Worm (Caenorhabditis elegans) whole organism, young adult: ENCODE measurements around the gene F56C9.6.
A peak's percentile ranks its signal among the peaks of the same experiment; 100 is the strongest.

Experiments
- B0336.3 ChIP-seq: fragments of 200-800 bp; sonication (Bioruptor generic); IDR thresholded peaks from 2 replicates; pipeline ENCODE4 v1.3.6; 2022; ENCODE audit warnings: missing genetic modification characterization, missing compliant biosample characterization
- F10E7.11 ChIP-seq: sonication (generic microtip); optimal IDR thresholded peaks from 2 replicates; lab custom pipeline; 2017; ENCODE audit warnings: mild to moderate bottlenecking, missing genetic modification characterization, moderate library complexity, missing compliant biosample characterization
- F22D6.2 ChIP-seq: sonication (generic microtip); optimal IDR thresholded peaks from 2 replicates; lab custom pipeline; 2016; ENCODE audit warnings: mild to moderate bottlenecking, missing genetic modification characterization, missing compliant biosample characterization
- F23B12.7 ChIP-seq: sonication (generic microtip); optimal IDR thresholded peaks from 2 replicates; lab custom pipeline; 2017; ENCODE audit warnings: missing genetic modification characterization, mild to moderate bottlenecking, missing compliant biosample characterization, antibody characterized with exemption, moderate library complexity; ENCODE audit not compliant: insufficient read depth
- F33H1.4 ChIP-seq: fragments of 200-800 bp; sonication (Bioruptor generic); IDR thresholded peaks from 2 replicates; pipeline ENCODE4 v1.3.6; 2022; ENCODE audit warnings: missing genetic modification reagents, missing genetic modification characterization, missing compliant biosample characterization
- F52B5.7 ChIP-seq: sonication (generic microtip); optimal IDR thresholded peaks from 2 replicates; lab custom pipeline; 2016; ENCODE audit warnings: mild to moderate bottlenecking, missing genetic modification characterization, missing compliant biosample characterization
- F55B11.4 ChIP-seq: sonication (generic microtip); optimal IDR thresholded peaks from 2 replicates; lab custom pipeline; 2016; ENCODE audit warnings: missing compliant biosample characterization, missing genetic modification characterization, borderline replicate concordance; ENCODE audit not compliant: insufficient read depth
- F57A8.1 ChIP-seq: fragments of 200-800 bp; sonication (Bioruptor generic); optimal IDR thresholded peaks from 2 replicates; lab custom pipeline; 2018; ENCODE audit warnings: mild to moderate bottlenecking, missing genetic modification characterization, moderate library complexity, missing compliant biosample characterization
- F57C9.4 ChIP-seq: sonication (generic microtip); optimal IDR thresholded peaks from 2 replicates; lab custom pipeline; 2017; ENCODE audit warnings: mild to moderate bottlenecking, missing genetic modification characterization, missing compliant biosample characterization
- T07F8.4 ChIP-seq: sonication (generic microtip); optimal IDR thresholded peaks from 2 replicates; lab custom pipeline; 2016; ENCODE audit warnings: mild to moderate bottlenecking, missing genetic modification characterization, moderate library complexity, missing compliant biosample characterization
- Y53G8AR.9 ChIP-seq: fragments of 200-800 bp; sonication (Bioruptor generic); conservative IDR thresholded peaks from 2 replicates; pipeline ENCODE4 v1.3.6; 2022; ENCODE audit warnings: missing genetic modification reagents, missing genetic modification characterization, missing compliant biosample characterization
- ZK185.1 ChIP-seq: sonication (generic microtip); optimal IDR thresholded peaks from 2 replicates; lab custom pipeline; 2016; ENCODE audit warnings: mild to moderate bottlenecking, missing genetic modification characterization, missing compliant biosample characterization; ENCODE audit not compliant: poor library complexity, severe bottlenecking
- akir-1 ChIP-seq: fragments of 200-800 bp; sonication (Bioruptor generic); optimal IDR thresholded peaks from 2 replicates; lab custom pipeline; 2018; ENCODE audit warnings: mild to moderate bottlenecking, missing genetic modification characterization, moderate library complexity, missing compliant biosample characterization
- ama-1 ChIP-seq, 3 experiments: fragments of 150-350 bp in 1 of 3; sonication (generic microtip) in 2 of 3; optimal IDR thresholded peaks; 2 replicates each; lab custom pipeline; 2014 to 2018; ENCODE audit warnings: missing biosample characterization in 2 of 3, missing genetic modification characterization in 2 of 3, missing genetic modification reagents in 2 of 3
- aptf-2 ChIP-seq: fragments of 200-800 bp; sonication (Bioruptor generic); conservative IDR thresholded peaks from 2 replicates; pipeline ENCODE4 v1.3.6; 2022; ENCODE audit warnings: missing genetic modification reagents, missing genetic modification characterization, missing compliant biosample characterization
- atf-7 ChIP-seq: sonication (generic microtip); optimal IDR thresholded peaks from 2 replicates; lab custom pipeline; 2017; ENCODE audit warnings: mild to moderate bottlenecking, missing genetic modification characterization, missing compliant biosample characterization
- athp-1 ChIP-seq: sonication (generic microtip); optimal IDR thresholded peaks from 2 replicates; lab custom pipeline; 2017; ENCODE audit warnings: mild to moderate bottlenecking, missing genetic modification characterization, missing compliant biosample characterization
- attf-3 ChIP-seq: fragments of 200-800 bp; sonication (Bioruptor generic); conservative IDR thresholded peaks from 2 replicates; pipeline ENCODE4 v1.3.6; 2022; ENCODE audit warnings: missing genetic modification reagents, missing genetic modification characterization, missing compliant biosample characterization
- bed-1 ChIP-seq: fragments of 200-800 bp; sonication (Bioruptor generic); IDR thresholded peaks from 2 replicates; pipeline ENCODE4 v1.3.6; 2022; ENCODE audit warnings: missing genetic modification reagents, missing genetic modification characterization, missing compliant biosample characterization
- bed-2 ChIP-seq: fragments of 200-800 bp; sonication (Bioruptor generic); IDR thresholded peaks from 2 replicates; pipeline ENCODE4 v1.3.6; 2022; ENCODE audit warnings: missing genetic modification reagents, missing genetic modification characterization, missing compliant biosample characterization
- ceh-100 ChIP-seq: fragments of 200-800 bp; sonication (Bioruptor generic); IDR thresholded peaks from 2 replicates; pipeline ENCODE4 v1.3.6; 2022; ENCODE audit warnings: missing genetic modification reagents, missing genetic modification characterization, missing compliant biosample characterization
- ceh-27 ChIP-seq: fragments of 200-800 bp; sonication (Bioruptor generic); optimal IDR thresholded peaks from 2 replicates; lab custom pipeline; 2018; ENCODE audit warnings: mild to moderate bottlenecking, missing genetic modification characterization, moderate library complexity, missing compliant biosample characterization
- ceh-91 ChIP-seq: fragments of 200-800 bp; sonication (Bioruptor generic); IDR thresholded peaks from 2 replicates; pipeline ENCODE4 v1.3.6; 2022; ENCODE audit warnings: missing genetic modification reagents, missing genetic modification characterization, missing compliant biosample characterization
- dpl-1 ChIP-seq: fragments of 150-350 bp; optimal IDR thresholded peaks from 2 replicates; lab custom pipeline; 2014; ENCODE audit warnings: missing biosample characterization, missing genetic modification reagents, missing genetic modification characterization
- ekl-4 ChIP-seq: fragments of 200-800 bp; sonication (Bioruptor generic); IDR thresholded peaks from 2 replicates; pipeline ENCODE4 v1.3.6; 2022; ENCODE audit warnings: missing genetic modification reagents, missing genetic modification characterization, missing compliant biosample characterization
- him-1 ChIP-seq: sonication (generic microtip); optimal IDR thresholded peaks from 2 replicates; lab custom pipeline; 2016; ENCODE audit warnings: missing genotype, missing genetic modification reagents, missing genetic modification characterization, missing compliant biosample characterization
- lin-26 ChIP-seq: fragments of 200-800 bp; sonication (Bioruptor generic); IDR thresholded peaks from 2 replicates; pipeline ENCODE4 v1.3.6; 2022; ENCODE audit warnings: missing genetic modification reagents, missing genetic modification characterization, missing compliant biosample characterization
- lin-40 ChIP-seq: sonication (generic microtip); optimal IDR thresholded peaks from 2 replicates; lab custom pipeline; 2016; ENCODE audit warnings: missing genetic modification characterization, mild to moderate bottlenecking, missing compliant biosample characterization, missing genotype, missing genetic modification reagents
- lir-1 ChIP-seq: fragments of 200-800 bp; sonication (Bioruptor generic); conservative IDR thresholded peaks from 2 replicates; pipeline ENCODE4 v1.3.6; 2022; ENCODE audit warnings: missing genetic modification reagents, missing genetic modification characterization, missing compliant biosample characterization
- lsl-1 ChIP-seq: fragments of 200-800 bp; sonication (Bioruptor generic); optimal IDR thresholded peaks from 2 replicates; lab custom pipeline; 2018; ENCODE audit warnings: mild to moderate bottlenecking, missing genetic modification characterization, moderate library complexity, missing compliant biosample characterization
- madf-8 ChIP-seq: fragments of 200-800 bp; sonication (Bioruptor generic); conservative IDR thresholded peaks from 2 replicates; pipeline ENCODE4 v1.3.6; 2022; ENCODE audit warnings: missing genetic modification reagents, missing genetic modification characterization, missing compliant biosample characterization
- mcd-1 ChIP-seq: fragments of 200-800 bp; sonication (Bioruptor generic); IDR thresholded peaks from 2 replicates; pipeline ENCODE4 v1.3.6; 2022; ENCODE audit warnings: missing genetic modification reagents, missing genetic modification characterization, missing compliant biosample characterization
- nfya-2 ChIP-seq: fragments of 200-800 bp; sonication (Bioruptor generic); IDR thresholded peaks from 2 replicates; pipeline ENCODE4 v1.3.6; 2022; ENCODE audit warnings: missing genetic modification reagents, missing genetic modification characterization, missing compliant biosample characterization
- nhr-120 ChIP-seq: fragments of 200-800 bp; sonication (Bioruptor generic); IDR thresholded peaks from 2 replicates; pipeline ENCODE4 v1.3.6; 2022; ENCODE audit warnings: missing genetic modification characterization, missing compliant biosample characterization
- nhr-80 ChIP-seq: sonication (generic microtip); optimal IDR thresholded peaks from 2 replicates; lab custom pipeline; 2016; ENCODE audit warnings: missing genetic modification characterization, missing compliant biosample characterization
- nhr-90 ChIP-seq: sonication (generic microtip); optimal IDR thresholded peaks from 2 replicates; lab custom pipeline; 2016; ENCODE audit warnings: missing genotype, mild to moderate bottlenecking, missing genetic modification characterization, missing compliant biosample characterization
- pbrm-1 ChIP-seq: fragments of 200-800 bp; sonication (Bioruptor generic); IDR thresholded peaks from 2 replicates; pipeline ENCODE4 v1.3.6; 2022; ENCODE audit warnings: missing genetic modification reagents, missing genetic modification characterization, missing compliant biosample characterization
- rcor-1 ChIP-seq: fragments of 200-800 bp; sonication (Bioruptor generic); IDR thresholded peaks from 2 replicates; pipeline ENCODE4 v1.3.6; 2022; ENCODE audit warnings: missing genetic modification reagents, missing genetic modification characterization, missing compliant biosample characterization
- rpc-1 ChIP-seq, 2 experiments: fragments of 150-350 bp in 1 of 2; sonication (generic microtip) in 1 of 2; optimal IDR thresholded peaks; 2 replicates each; lab custom pipeline; 2014 to 2018; ENCODE audit warnings: missing biosample characterization in 1 of 2, missing genetic modification characterization in 1 of 2, missing genetic modification reagents in 1 of 2, missing genotype in 1 of 2
- sea-2 ChIP-seq: fragments of 200-800 bp; sonication (Bioruptor generic); IDR thresholded peaks from 2 replicates; pipeline ENCODE4 v1.3.6; 2022; ENCODE audit warnings: missing genetic modification characterization, missing compliant biosample characterization
- snpc-4 ChIP-seq, 5 experiments: fragments of 150-350 bp in 1 of 5; sonication (generic microtip) in 4 of 5; optimal IDR thresholded peaks; 2 replicates each; lab custom pipeline; 2014 to 2018; ENCODE audit warnings: missing genetic modification characterization in 5 of 5, missing biosample characterization in 3 of 5, antibody characterized with exemption in 2 of 5, mild to moderate bottlenecking in 2 of 5, missing compliant biosample characterization in 2 of 5, missing genotype in 2 of 5, moderate library complexity in 2 of 5, missing genetic modification reagents in 1 of 5
- somi-1 ChIP-seq: fragments of 200-800 bp; sonication (Bioruptor generic); optimal IDR thresholded peaks from 2 replicates; lab custom pipeline; 2018; ENCODE audit warnings: mild to moderate bottlenecking, missing genetic modification characterization, missing compliant biosample characterization
- sptf-2 ChIP-seq: fragments of 200-800 bp; sonication (Bioruptor generic); optimal IDR thresholded peaks from 2 replicates; lab custom pipeline; 2018; ENCODE audit warnings: mild to moderate bottlenecking, missing genetic modification characterization, missing compliant biosample characterization
- zfh-2 ChIP-seq: fragments of 200-800 bp; sonication (Bioruptor generic); conservative IDR thresholded peaks from 2 replicates; pipeline ENCODE4 v1.3.6; 2022; ENCODE audit warnings: missing genetic modification reagents, missing genetic modification characterization, missing compliant biosample characterization
- ztf-18 ChIP-seq: sonication (generic microtip); optimal IDR thresholded peaks from 2 replicates; lab custom pipeline; 2016; ENCODE audit warnings: missing genotype, mild to moderate bottlenecking, missing genetic modification characterization, missing compliant biosample characterization
- ztf-25 ChIP-seq: fragments of 200-800 bp; sonication (Bioruptor generic); IDR thresholded peaks from 2 replicates; pipeline ENCODE4 v1.3.6; 2022; ENCODE audit warnings: missing genetic modification reagents, missing genetic modification characterization, missing compliant biosample characterization
- ztf-3 ChIP-seq: fragments of 200-800 bp; sonication (Bioruptor generic); optimal IDR thresholded peaks from 2 replicates; lab custom pipeline; 2018; ENCODE audit warnings: mild to moderate bottlenecking, missing genetic modification characterization, missing compliant biosample characterization

The F56C9.6 gene

DNA sequence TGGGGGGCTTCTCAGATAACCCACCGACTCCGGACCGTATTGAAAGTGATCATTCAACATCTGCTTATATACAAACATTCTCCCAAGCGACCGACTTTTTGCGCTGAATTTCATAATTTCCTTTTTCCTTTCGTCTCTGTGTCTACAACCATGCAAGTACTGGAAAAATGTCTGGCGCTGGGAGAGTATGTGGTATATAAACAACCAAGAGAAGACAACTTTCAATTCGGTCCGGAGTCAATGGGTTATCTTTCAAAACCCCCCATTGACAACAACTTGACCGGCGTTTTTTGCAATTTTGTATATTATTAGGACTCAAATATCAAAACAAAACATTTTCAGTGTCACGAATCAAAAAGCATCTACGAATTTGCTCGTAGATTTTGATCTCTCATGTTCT is 32.1 kb downstream of the F56C9.6 start (continued):
- TF ChIP-seq ama-1 (optimal IDR thresholded peaks at IDR 0.05; lab: Kevin White, UChicago) (no peak), ama-1 (GFP tag; optimal IDR thresholded peaks at IDR 0.05; lab: Kevin White, UChicago) (no peak), lsl-1 (GFP tag; lab: Kevin White, UChicago) (no peak), B0336.3 (GFP tag; lab: Robert Waterston, UW) (peak; percentile 88), bed-1 (no peak), F57C9.4 (tag; lab: Kevin White, UChicago) (no peak), nhr-90 (tag; lab: Kevin White, UChicago) (peak; percentile 49), F10E7.11 (tag; lab: Kevin White, UChicago) (no peak), pbrm-1 (GFP tag; lab: Robert Waterston, UW) (peak; percentile 58; the same call in 1 of the 2 replicates), F23B12.7 (tag; lab: Kevin White, UChicago) (peak; percentile 41), lir-1 (GFP tag; lab: Robert Waterston, UW) (no peak), aptf-2 (GFP tag; lab: Robert Waterston, UW) (no peak), attf-3 (GFP tag; lab: Robert Waterston, UW) (peak; percentile 46; the same call in 1 of the 2 replicates), him-1 (no peak), lin-26 (GFP tag; lab: Robert Waterston, UW) (peak; percentile 70; the same call in 1 of the 2 replicates), athp-1 (tag; lab: Kevin White, UChicago) (peak; percentile 5), sea-2 (GFP tag; lab: Robert Waterston, UW) (no peak), nhr-80 (tag; lab: Kevin White, UChicago) (peak; percentile 52), ztf-3 (GFP tag; lab: Kevin White, UChicago) (no peak), nfya-2 (no peak), ceh-91 (GFP tag; lab: Robert Waterston, UW) (no peak), ztf-18 (tag; lab: Kevin White, UChicago) (peak; percentile 46), mcd-1 (GFP tag; lab: Robert Waterston, UW) (peak; percentile 83), ceh-27 (peak; percentile 72), bed-2 (GFP tag; lab: Robert Waterston, UW) (no peak), Y53G8AR.9 (GFP tag; lab: Robert Waterston, UW) (peak; percentile 79), somi-1 (GFP tag; lab: Kevin White, UChicago) (peak; percentile 60), zfh-2 (no peak), snpc-4 (GFP tag; optimal IDR thresholded peaks at IDR 0.05; lab: Kevin White, UChicago) (peak; percentile 97), snpc-4 (tag; optimal IDR thresholded peaks at IDR 0.05; lab: Kevin White, UChicago) (peak; percentile 99 to 100 (median 100)), F57A8.1 (GFP tag; lab: Kevin White, UChicago) (no peak), T07F8.4 (tag; lab: Kevin White, UChicago) (peak; percentile 25), ZK185.1 (tag; lab: Kevin White, UChicago) (peak; percentile 79), madf-8 (GFP tag; lab: Robert Waterston, UW) (no peak), rpc-1 (optimal IDR thresholded peaks at IDR 0.05; lab: Kevin White, UChicago) (peak; percentile 70), rpc-1 (tag; optimal IDR thresholded peaks at IDR 0.05; lab: Kevin White, UChicago) (peak; percentile 64), sptf-2 (GFP tag; lab: Kevin White, UChicago) (no peak), lin-40 (tag; lab: Kevin White, UChicago) (peak; percentile 90), ekl-4 (GFP tag; lab: Robert Waterston, UW) (no peak), ceh-100 (GFP tag; lab: Robert Waterston, UW) (0 out of 2 replicates have a peak, but pooled peaks have one; percentile 42), akir-1 (GFP tag; lab: Kevin White, UChicago) (peak; percentile 37), atf-7 (tag; lab: Kevin White, UChicago) (peak; percentile 81), F22D6.2 (tag; lab: Kevin White, UChicago) (peak; percentile 41), F55B11.4 (tag; lab: Kevin White, UChicago) (no peak), F33H1.4 (peak; percentile 18; the same call in 1 of the 2 replicates), F52B5.7 (tag; lab: Kevin White, UChicago) (peak; percentile 38), dpl-1 (GFP tag; lab: Kevin White, UChicago) (peak; percentile 18), nhr-120 (GFP tag; lab: Robert Waterston, UW) (0 out of 2 replicates have a peak, but pooled peaks have one; percentile 47), ztf-25 (GFP tag; lab: Robert Waterston, UW) (no peak), rcor-1 (GFP tag; lab: Robert Waterston, UW) (peak; percentile 38; the same call in 1 of the 2 replicates)
